Worm (Caenorhabditis elegans) whole organism, midembryonic: ENCODE measurements around the gene hpl-1.

ENCODE experiments used
- T22C8.4 ChIP-seq: fragments of 200-800 bp; sonication (Bioruptor generic); IDR thresholded peaks from 2 replicates; pipeline ENCODE4 v1.3.6; 2022; ENCODE audit warnings: missing genetic modification characterization, missing compliant biosample characterization
- cog-1 ChIP-seq: sonication (generic microtip); optimal IDR thresholded peaks from 2 replicates; lab custom pipeline; 2016; ENCODE audit warnings: missing genetic modification characterization, missing compliant biosample characterization
- flt-1 ChIP-seq: fragments of 200-800 bp; sonication (Bioruptor generic); IDR thresholded peaks from 2 replicates; pipeline ENCODE4 v1.3.6; 2022; ENCODE audit warnings: missing genetic modification characterization, missing compliant biosample characterization
- klf-2 ChIP-seq: fragments of 200-800 bp; sonication (Bioruptor generic); conservative IDR thresholded peaks from 2 replicates; pipeline ENCODE4 v1.3.6; 2022; ENCODE audit warnings: missing genetic modification reagents, missing genetic modification characterization, missing compliant biosample characterization
- med-1 ChIP-seq: sonication (generic microtip); optimal IDR thresholded peaks from 2 replicates; lab custom pipeline; 2017; ENCODE audit warnings: missing genetic modification characterization, mild to moderate bottlenecking, missing compliant biosample characterization, antibody characterized with exemption, missing genetic modification reagents; ENCODE audit not compliant: insufficient read depth
- ref-1 ChIP-seq: fragments of 200-800 bp; sonication (Bioruptor generic); conservative IDR thresholded peaks from 2 replicates; pipeline ENCODE4 v1.3.6; 2022; ENCODE audit warnings: missing genetic modification reagents, missing genetic modification characterization, missing compliant biosample characterization
- tab-1 ChIP-seq: fragments of 200-800 bp; sonication (Bioruptor generic); IDR thresholded peaks from 2 replicates; pipeline ENCODE4 v1.3.6; 2022; ENCODE audit warnings: missing genetic modification characterization, missing compliant biosample characterization
- ztf-23 ChIP-seq: fragments of 200-800 bp; sonication (Bioruptor generic); IDR thresholded peaks from 2 replicates; pipeline ENCODE4 v1.3.6; 2022; ENCODE audit warnings: missing genetic modification reagents, missing genetic modification characterization, missing compliant biosample characterization
- ztf-29 ChIP-seq: fragments of 200-800 bp; sonication (Bioruptor generic); IDR thresholded peaks from 2 replicates; pipeline ENCODE4 v1.3.6; 2022; ENCODE audit warnings: missing genetic modification reagents, missing genetic modification characterization, missing compliant biosample characterization

The hpl-1 gene

DNA sequence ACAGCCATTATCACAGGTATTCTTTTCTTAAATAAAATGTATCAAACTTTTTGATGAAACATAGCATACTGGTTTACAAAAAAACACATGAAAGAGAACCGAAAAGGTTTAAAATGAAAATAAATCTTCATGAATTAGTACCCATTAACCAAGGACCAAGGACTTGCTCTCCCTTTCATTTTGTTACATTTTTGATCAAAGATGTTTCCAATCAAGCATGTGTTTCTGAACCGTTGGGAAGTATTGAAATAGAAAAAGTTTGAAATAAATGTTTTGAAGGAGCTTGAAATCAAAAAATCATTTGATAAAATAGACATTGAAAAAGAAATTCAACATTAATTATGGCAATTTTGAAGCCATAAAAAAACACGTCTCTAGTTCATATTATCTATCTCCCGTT lies 32.7 kb upstream of the hpl-1 start:
- TF ChIP-seq cog-1 (tag; lab: Kevin White, UChicago) = no peak
- TF ChIP-seq med-1 = no peak
- no peak for TF ChIP-seq flt-1 (GFP tag; lab: Robert Waterston, UW)
- TF ChIP-seq tab-1 (GFP tag; lab: Robert Waterston, UW) = no peak
- TF ChIP-seq ztf-23 (GFP tag; lab: Robert Waterston, UW) = no peak
- no peak for TF ChIP-seq ref-1 (GFP tag; lab: Robert Waterston, UW)
- TF ChIP-seq klf-2 (GFP tag; lab: Robert Waterston, UW) = no peak
- no peak for TF ChIP-seq T22C8.4 (GFP tag; lab: Robert Waterston, UW)
- no peak for TF ChIP-seq ztf-29 (GFP tag; lab: Robert Waterston, UW)

DNA sequence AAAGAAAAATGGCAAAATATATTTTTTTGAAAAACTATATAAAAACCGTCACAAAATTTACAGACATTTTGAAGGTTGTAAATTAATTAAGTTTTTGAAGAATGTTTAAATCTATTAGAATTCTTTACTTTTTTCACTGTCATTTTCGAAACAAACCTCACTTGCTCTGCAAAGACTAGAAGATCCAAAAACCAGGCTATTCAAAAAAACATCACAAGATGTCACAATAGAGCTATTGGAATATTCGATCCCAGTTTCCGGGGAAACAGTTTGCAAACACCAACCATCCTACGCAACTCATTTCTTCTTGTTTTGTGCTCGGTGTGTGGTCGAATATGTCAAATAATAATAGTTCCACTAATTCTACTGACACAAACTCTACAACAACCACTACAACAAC lies 28.4 kb upstream of the hpl-1 start, which contains the start of gene R12H7.4:
R12H7.4 (plus strand) TSS at position 301 of the 400 bp plus-strand sequence.
- no peak for TF ChIP-seq med-1

DNA sequence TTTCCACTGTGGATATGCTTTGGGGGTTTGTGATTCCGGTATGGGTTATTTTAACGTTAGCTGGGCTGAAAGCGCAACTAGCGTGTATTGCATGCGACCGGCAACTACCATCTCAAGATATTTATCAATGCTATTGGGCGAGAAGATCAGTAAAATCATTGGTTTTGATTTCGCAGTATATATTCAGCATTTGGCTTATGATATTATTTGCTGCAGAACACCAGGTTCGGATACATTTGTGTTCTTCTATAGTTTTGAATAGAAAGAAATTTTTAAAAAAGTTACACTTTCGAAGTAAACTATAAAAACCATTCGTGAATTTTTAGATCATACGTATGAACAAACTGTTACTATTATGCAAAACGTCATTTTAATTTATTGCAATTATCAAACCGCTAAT lies 27.2 kb upstream of the hpl-1 start:
- TF ChIP-seq T22C8.4 (GFP tag; lab: Robert Waterston, UW) = no peak
- TF ChIP-seq ztf-23 (GFP tag; lab: Robert Waterston, UW) = no peak
- TF ChIP-seq ztf-29 (GFP tag; lab: Robert Waterston, UW) = no peak
- no peak for TF ChIP-seq klf-2 (GFP tag; lab: Robert Waterston, UW)
- no peak for TF ChIP-seq ref-1 (GFP tag; lab: Robert Waterston, UW)
- TF ChIP-seq tab-1 (GFP tag; lab: Robert Waterston, UW) = no peak
- TF ChIP-seq flt-1 (GFP tag; lab: Robert Waterston, UW) = no peak
- no peak for TF ChIP-seq cog-1 (tag; lab: Kevin White, UChicago)
- TF ChIP-seq med-1 = no peak

DNA sequence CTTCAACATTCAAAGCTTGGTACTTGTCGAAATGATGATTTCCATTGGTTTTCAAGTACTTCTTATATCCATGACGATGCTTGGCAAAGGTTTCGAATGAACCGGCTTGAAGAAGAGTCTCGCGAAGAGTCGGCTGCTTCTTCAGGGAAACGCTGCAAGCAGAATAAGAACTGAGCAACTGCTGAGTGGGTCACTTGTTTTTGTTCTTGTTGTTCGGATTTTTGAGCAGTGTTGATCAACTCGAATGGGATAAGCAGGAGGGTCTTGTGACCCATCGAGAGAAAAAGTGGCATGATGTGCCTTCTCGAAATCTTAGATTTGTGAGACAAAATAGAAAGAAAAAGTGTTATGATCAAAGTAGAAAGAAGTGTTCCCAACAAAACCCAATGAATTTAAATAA lies 24.6 kb upstream of the hpl-1 start:
- TF ChIP-seq ztf-29 (GFP tag; lab: Robert Waterston, UW) (no peak), T22C8.4 (GFP tag; lab: Robert Waterston, UW) (no peak), tab-1 (GFP tag; lab: Robert Waterston, UW) (no peak), ref-1 (GFP tag; lab: Robert Waterston, UW) (no peak), med-1 (no peak), ztf-23 (GFP tag; lab: Robert Waterston, UW) (no peak), cog-1 (tag; lab: Kevin White, UChicago) (no peak), flt-1 (GFP tag; lab: Robert Waterston, UW) (no peak), klf-2 (GFP tag; lab: Robert Waterston, UW) (no peak)

DNA sequence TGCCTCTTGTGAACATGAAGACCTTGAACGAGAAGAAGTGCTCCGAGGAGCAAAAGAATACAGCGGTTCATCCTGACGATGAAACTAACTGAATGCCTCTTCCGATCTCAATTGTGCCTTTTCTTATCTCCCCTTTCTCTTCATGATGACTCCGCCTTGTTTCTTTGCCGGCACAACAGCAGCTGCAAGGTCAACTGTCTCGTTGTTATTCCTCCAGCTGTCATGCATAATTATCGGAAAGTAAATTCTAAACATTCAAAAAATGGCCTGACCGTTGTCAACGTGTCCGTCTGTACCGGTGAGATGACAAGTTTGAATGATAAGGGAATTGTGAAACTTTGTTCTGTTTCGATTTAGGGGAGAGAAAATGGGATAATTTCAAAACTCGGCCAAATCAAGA lies 23.8 kb upstream of the hpl-1 start, which contains the start of gene asp-4:
asp-4 (minus strand) TSS at position 106 of the 400 bp plus-strand sequence.
- TF ChIP-seq ztf-23 (GFP tag; lab: Robert Waterston, UW) = no peak
- TF ChIP-seq flt-1 (GFP tag; lab: Robert Waterston, UW) = no peak
- no peak for TF ChIP-seq ref-1 (GFP tag; lab: Robert Waterston, UW)
- TF ChIP-seq T22C8.4 (GFP tag; lab: Robert Waterston, UW) = no peak
- TF ChIP-seq tab-1 (GFP tag; lab: Robert Waterston, UW) = no peak
- TF ChIP-seq med-1 = no peak

DNA sequence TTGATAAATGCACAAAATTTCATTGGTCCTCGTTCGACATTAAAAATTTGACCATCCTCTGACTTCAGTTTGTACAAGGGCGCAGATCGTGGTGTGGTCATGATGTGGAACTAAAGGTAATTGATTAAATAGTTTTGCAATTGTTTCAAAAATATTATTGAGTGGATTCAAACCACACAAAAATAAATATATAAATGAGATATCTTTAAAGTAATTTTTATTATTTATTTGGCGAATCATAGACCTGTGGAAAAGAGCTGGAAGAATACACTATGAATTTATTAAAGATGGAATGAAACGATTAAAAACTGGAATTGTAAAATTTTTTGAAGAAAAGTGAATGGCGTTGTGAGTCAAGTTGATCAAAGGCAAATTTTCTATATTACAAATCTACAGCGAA lies 21.8 kb upstream of the hpl-1 start, which contains the start of gene skr-20:
skr-20 (minus strand) TSS at position 101 of the 400 bp plus-strand sequence.
- no peak for TF ChIP-seq cog-1 (tag; lab: Kevin White, UChicago)
- no peak for TF ChIP-seq T22C8.4 (GFP tag; lab: Robert Waterston, UW)
- no peak for TF ChIP-seq med-1

DNA sequence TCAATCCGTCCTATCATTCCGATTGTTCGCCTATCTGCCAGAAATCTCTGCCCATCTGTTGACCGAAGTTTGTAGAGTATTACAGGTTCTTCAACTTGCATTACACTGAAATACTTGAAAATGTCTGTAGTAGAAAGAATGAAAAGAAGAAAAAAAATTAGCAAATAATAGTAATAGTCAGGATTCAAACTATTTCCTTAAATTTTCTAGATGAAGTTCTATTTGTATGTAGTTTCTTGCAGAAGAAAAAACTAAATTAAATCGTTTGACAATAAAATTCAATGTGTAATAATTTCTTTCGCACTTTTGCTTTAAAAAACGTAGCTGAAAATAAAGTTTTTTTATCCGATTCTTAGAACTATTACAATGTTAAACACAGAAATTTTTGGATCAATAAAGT lies 20.6 kb upstream of the hpl-1 start, which contains the start of gene skr-19:
skr-19 (minus strand) TSS at position 101 of the 400 bp plus-strand sequence.
- TF ChIP-seq cog-1 (tag; lab: Kevin White, UChicago) (no peak), ztf-23 (GFP tag; lab: Robert Waterston, UW) (no peak), ref-1 (GFP tag; lab: Robert Waterston, UW) (no peak), tab-1 (GFP tag; lab: Robert Waterston, UW) (no peak), flt-1 (GFP tag; lab: Robert Waterston, UW) (no peak), klf-2 (GFP tag; lab: Robert Waterston, UW) (no peak)

DNA sequence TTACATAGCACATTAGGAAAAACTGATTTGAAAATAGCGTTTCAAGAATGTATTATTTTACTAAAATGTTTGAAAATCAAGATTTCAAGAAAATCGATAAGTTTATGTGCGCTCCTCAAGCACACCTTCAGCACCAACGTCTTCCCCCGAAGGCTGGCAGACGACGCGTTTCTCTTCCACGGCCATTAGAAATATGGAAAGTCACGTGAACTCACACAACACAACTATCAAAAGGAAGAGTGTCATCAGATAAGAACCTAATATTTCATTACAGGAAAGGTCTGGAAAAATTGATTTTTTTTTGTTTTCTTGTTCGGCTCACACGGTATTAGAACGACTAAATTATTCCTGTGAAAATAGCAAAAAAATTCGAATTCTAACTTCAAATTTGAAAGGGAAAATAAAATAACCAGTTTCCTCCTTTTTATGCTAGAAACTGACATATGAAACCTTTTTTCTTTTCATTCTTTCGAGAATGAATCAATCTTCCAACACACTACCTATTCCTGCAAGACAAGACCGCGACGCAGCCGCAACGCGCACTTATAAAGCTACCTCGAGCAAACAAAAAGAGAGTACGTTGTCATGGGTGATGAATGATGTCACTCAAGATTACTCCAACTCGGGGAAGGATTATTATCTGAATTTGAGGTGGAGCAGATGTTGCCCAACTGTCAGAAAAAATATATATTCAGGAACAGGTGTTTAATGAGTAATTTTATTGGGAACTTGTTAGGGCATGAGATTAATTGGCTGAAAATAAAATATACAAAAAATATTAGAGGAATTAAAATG lies 19.9 kb upstream of the hpl-1 start:
- TF ChIP-seq cog-1 (tag; lab: Kevin White, UChicago) (peak; percentile 17), flt-1 (GFP tag; lab: Robert Waterston, UW) (no peak), klf-2 (GFP tag; lab: Robert Waterston, UW) (no peak), ztf-23 (GFP tag; lab: Robert Waterston, UW) (no peak), tab-1 (GFP tag; lab: Robert Waterston, UW) (no peak)

DNA sequence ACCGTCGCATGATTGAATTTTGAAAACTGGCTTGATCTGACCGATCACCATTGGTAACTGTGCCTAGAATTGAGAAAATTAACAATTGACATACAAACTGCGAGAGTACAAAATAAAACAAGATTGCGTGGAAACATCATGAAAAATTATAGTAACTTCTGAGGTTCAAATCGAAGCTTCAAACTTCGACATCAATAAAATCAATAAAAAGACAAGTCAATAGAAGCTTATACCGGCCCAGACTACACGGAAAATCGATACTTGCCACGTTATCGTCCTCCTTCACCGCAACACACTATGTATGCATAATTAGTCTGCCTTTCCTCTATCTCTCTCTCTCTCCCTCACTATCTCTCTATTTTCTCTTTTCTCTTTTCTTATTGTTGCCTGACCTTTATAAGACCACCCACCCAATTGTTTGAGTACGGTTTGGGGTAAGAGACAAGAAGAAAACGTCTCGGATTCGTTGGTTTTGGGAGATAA lies 18.5 kb upstream of the hpl-1 start, which contains the start of gene skr-21:
skr-21 (minus strand) TSS at position 51 of the 483 bp plus-strand sequence.
- TF ChIP-seq cog-1 (tag; lab: Kevin White, UChicago) (peak; percentile 35), ref-1 (GFP tag; lab: Robert Waterston, UW) (no peak), ztf-29 (GFP tag; lab: Robert Waterston, UW) (no peak), klf-2 (GFP tag; lab: Robert Waterston, UW) (no peak), T22C8.4 (GFP tag; lab: Robert Waterston, UW) (peak; percentile 87), tab-1 (GFP tag; lab: Robert Waterston, UW) (no peak)

DNA sequence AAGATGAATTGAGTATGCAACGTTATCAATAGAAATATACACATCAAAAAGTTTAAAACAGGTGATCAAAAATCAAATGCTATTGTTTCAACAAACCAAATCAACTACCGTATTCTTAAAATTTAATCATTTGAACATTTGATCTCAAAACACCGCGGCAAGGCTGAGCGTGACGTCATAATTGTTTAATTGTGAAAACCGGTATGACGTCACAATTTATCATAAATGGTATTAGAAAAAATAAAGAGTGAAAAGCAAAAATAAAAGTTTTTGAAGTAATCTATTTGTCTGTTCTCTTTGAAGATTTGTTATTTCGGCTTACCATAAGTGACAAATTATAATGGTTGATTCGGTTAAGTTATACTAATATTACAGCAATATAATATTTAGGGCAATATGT lies 17.4 kb upstream of the hpl-1 start:
- no peak for TF ChIP-seq ztf-23 (GFP tag; lab: Robert Waterston, UW)
- no peak for TF ChIP-seq med-1
- TF ChIP-seq tab-1 (GFP tag; lab: Robert Waterston, UW) = no peak
